Fruit fly (Drosophila melanogaster) whole organism, pupa: ENCODE measurements around the gene Takl2.

Experiments
- CG10348 ChIP-seq: fragments of 200-800 bp; sonication (Bioruptor generic); IDR thresholded peaks from 2 replicates; pipeline ENCODE4 v1.3.6; 2022; ENCODE audit warnings: missing biosample characterization, missing genetic modification characterization
- CG12605 ChIP-seq: fragments of 200-800 bp; sonication (Bioruptor generic); IDR thresholded peaks from 2 replicates; pipeline ENCODE4 v1.3.6; 2022; ENCODE audit warnings: missing biosample characterization, missing genetic modification characterization
- CG13204 ChIP-seq: fragments of 200-800 bp; sonication (Bioruptor generic); optimal IDR thresholded peaks from 2 replicates; lab custom pipeline; 2018; ENCODE audit warnings: missing biosample characterization, mild to moderate bottlenecking, missing genetic modification characterization, moderate library complexity
- CG14655 ChIP-seq: fragments of 200-800 bp; sonication (Bioruptor generic); optimal IDR thresholded peaks from 3 replicates; lab custom pipeline; 2017; ENCODE audit warnings: mild to moderate bottlenecking, missing biosample characterization, missing genetic modification reagents, missing genetic modification characterization
- CG15710 ChIP-seq: fragments of 200-800 bp; sonication (Bioruptor generic); optimal IDR thresholded peaks from 2 replicates; lab custom pipeline; 2018; ENCODE audit warnings: missing biosample characterization, mild to moderate bottlenecking, missing genetic modification characterization, moderate library complexity
- CG17806 ChIP-seq: fragments of 200-800 bp; sonication (Bioruptor generic); optimal IDR thresholded peaks from 2 replicates; lab custom pipeline; 2018; ENCODE audit warnings: missing biosample characterization, mild to moderate bottlenecking, missing genetic modification characterization, moderate library complexity
- CG32121 ChIP-seq: fragments of 200-800 bp; sonication (Bioruptor generic); IDR thresholded peaks from 2 replicates; pipeline ENCODE4 v1.3.6; 2022; ENCODE audit warnings: missing biosample characterization, missing genetic modification characterization
- CG34367 ChIP-seq: fragments of 200-800 bp; sonication (Bioruptor generic); optimal IDR thresholded peaks from 2 replicates; lab custom pipeline; 2018; ENCODE audit warnings: missing biosample characterization, mild to moderate bottlenecking, missing genetic modification characterization
- CG4496 ChIP-seq: fragments of 200-800 bp; sonication (Bioruptor generic); IDR thresholded peaks from 3 replicates; pipeline ENCODE4 v1.3.6; 2022; ENCODE audit warnings: missing biosample characterization, missing genetic modification characterization
- CG8159 ChIP-seq: fragments of 200-800 bp; sonication (Bioruptor generic); optimal IDR thresholded peaks from 3 replicates; lab custom pipeline; 2018; ENCODE audit warnings: missing biosample characterization, mild to moderate bottlenecking, missing genetic modification characterization, moderate library complexity
- CG8301 ChIP-seq: fragments of 200-800 bp; sonication (Bioruptor generic); optimal IDR thresholded peaks from 2 replicates; lab custom pipeline; 2018; ENCODE audit warnings: missing biosample characterization, mild to moderate bottlenecking, missing genetic modification characterization
- CG9948 ChIP-seq: fragments of 200-800 bp; sonication (Bioruptor generic); optimal IDR thresholded peaks from 2 replicates; lab custom pipeline; 2018; ENCODE audit warnings: missing biosample characterization, mild to moderate bottlenecking, missing genetic modification characterization, moderate library complexity
- D1 ChIP-seq: fragments of 200-800 bp; sonication (Bioruptor generic); optimal IDR thresholded peaks from 2 replicates; lab custom pipeline; 2018; ENCODE audit warnings: missing biosample characterization, mild to moderate bottlenecking, missing genetic modification characterization, moderate library complexity
- EcR ChIP-seq: fragments of 200-800 bp; sonication (Bioruptor generic); optimal IDR thresholded peaks from 3 replicates; lab custom pipeline; 2019; ENCODE audit warnings: missing biosample characterization, missing genetic modification characterization, mild to moderate bottlenecking, moderate library complexity, missing genetic modification reagents
- Ets98B ChIP-seq: fragments of 200-800 bp; sonication (Bioruptor generic); IDR thresholded peaks from 2 replicates; pipeline ENCODE4 v1.3.6; 2022; ENCODE audit warnings: missing biosample characterization, missing genetic modification characterization
- Pif1A ChIP-seq: fragments of 200-800 bp; sonication (Bioruptor generic); optimal IDR thresholded peaks from 3 replicates; lab custom pipeline; 2016; ENCODE audit warnings: missing biosample characterization, missing genetic modification characterization
- Pif1B ChIP-seq: fragments of 200-800 bp; sonication (Bioruptor generic); optimal IDR thresholded peaks from 3 replicates; lab custom pipeline; 2016; ENCODE audit warnings: missing biosample characterization, missing genetic modification characterization
- Snoo ChIP-seq: fragments of 200-800 bp; sonication (Bioruptor generic); optimal IDR thresholded peaks from 3 replicates; lab custom pipeline; 2017; ENCODE audit warnings: missing biosample characterization, mild to moderate bottlenecking, missing genetic modification characterization, inconsistent platforms
- fd96Ca ChIP-seq: fragments of 200-800 bp; sonication (Bioruptor generic); IDR thresholded peaks from 3 replicates; pipeline ENCODE4 v1.3.6; 2022; ENCODE audit warnings: missing biosample characterization, missing genetic modification characterization
- gl ChIP-seq: fragments of 200-800 bp; sonication (Bioruptor generic); optimal IDR thresholded peaks from 2 replicates; lab custom pipeline; 2018; ENCODE audit warnings: missing biosample characterization, mild to moderate bottlenecking, missing genetic modification characterization
- rn ChIP-seq: fragments of 200-800 bp; sonication (Bioruptor generic); IDR thresholded peaks from 2 replicates; pipeline ENCODE4 v1.3.6; 2022; ENCODE audit warnings: missing biosample characterization, missing genetic modification characterization

Gene Takl2

DNA sequence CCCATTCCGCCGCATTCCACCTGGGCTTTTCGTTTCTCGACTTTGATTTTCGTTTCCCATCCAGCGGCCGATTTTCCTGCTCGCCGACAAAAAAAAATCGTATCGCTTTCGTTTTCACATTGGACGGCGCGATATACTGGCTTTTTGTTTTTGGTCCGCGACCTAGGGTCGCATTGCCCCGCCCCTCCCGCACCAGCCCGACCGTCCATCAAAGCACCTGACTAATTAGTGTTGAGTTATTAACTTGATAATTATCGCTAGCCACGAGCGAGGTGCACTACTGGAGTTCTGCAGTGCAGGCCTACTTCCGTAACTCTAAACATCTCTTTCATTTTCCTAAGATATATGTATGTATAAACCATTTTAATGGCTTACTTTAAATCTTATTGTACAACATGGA lies 18.0 kb upstream of the Takl2 start:
- no peak for TF ChIP-seq CG9948
- TF ChIP-seq CG8301: no peak
- no peak for TF ChIP-seq D1 (tag; lab: Kevin White, UChicago)
- TF ChIP-seq CG15710 (tag; lab: Kevin White, UChicago): no peak
- TF ChIP-seq, all 21 proteins: peak for 0

DNA sequence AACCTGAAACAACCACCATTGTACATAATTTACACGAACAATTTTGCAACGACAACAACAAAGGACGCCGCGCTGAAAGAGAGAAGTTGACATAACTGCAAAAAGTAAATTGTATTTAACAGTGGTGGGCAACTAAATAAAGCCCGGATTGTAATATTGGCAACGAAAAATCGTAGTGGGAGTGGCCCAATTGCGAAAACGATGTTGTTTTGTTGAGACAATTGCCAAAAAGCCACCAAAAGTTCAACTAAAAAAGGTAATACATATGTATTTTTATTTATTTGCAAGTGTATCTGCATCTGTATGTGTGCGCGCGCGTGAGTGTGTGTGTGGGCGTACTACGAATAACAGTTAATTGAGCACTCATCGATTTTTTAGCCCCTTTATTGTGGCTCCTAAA lies 17.5 kb upstream of the Takl2 start:
- TF ChIP-seq Pif1A (GFP tag; lab: Kevin White, UChicago) (peak; percentile 5), CG14655 (no peak), EcR (no peak), CG10348 (GFP tag; lab: Robert Waterston, UW) (no peak), CG34367 (tag; lab: Kevin White, UChicago) (no peak), CG9948 (no peak), fd96Ca (GFP tag; lab: Robert Waterston, UW) (peak; percentile 76), CG4496 (no peak), CG8159 (peak; percentile 41), rn (GFP tag; lab: Robert Waterston, UW) (no peak), CG17806 (tag; lab: Kevin White, UChicago) (no peak), CG13204 (no peak), Ets98B (peak; percentile 54), Pif1B (GFP tag; lab: Kevin White, UChicago) (no peak), CG8301 (peak; percentile 17), CG32121 (peak; percentile 57), CG15710 (tag; lab: Kevin White, UChicago) (no peak), gl (no peak), D1 (tag; lab: Kevin White, UChicago) (no peak), Snoo (tag; lab: Kevin White, UChicago) (peak; percentile 6), CG12605 (GFP tag; lab: Robert Waterston, UW) (no peak)
- TF ChIP-seq, all 21 proteins: peak for 7

DNA sequence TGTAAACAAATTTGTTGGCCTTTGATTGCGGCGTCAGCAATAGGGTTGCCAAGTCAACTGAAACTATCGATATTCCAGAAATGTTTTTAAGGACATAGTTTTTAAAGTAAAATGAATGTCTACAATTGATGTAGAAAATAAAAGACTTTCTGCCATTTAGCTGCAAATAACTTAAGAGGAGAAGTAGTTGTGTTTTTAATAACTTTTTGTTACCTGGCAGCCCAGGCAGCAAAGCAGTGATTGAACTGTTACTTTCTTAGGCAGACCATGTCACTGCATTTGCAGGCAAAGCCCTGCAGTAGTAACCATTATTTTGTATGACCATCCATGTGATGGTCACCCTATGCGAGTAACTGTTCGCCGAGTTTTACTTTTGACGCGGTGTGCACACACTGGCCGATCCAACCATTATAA lies 16.9 kb upstream of the Takl2 start, which contains the start of the genes rumi, CG7029 and Usp12-46:
rumi (minus strand) TSS at position 64 of the 414 bp plus-strand sequence.
CG7029 (plus strand) TSS at position 368 of the 414 bp plus-strand sequence.
Usp12-46 (plus strand) TSS at position 368 of the 414 bp plus-strand sequence.
- TF ChIP-seq gl (peak; percentile 32), CG4496 (peak; percentile 89), CG8301 (peak; percentile 70), CG17806 (tag; lab: Kevin White, UChicago) (peak; percentile 76), CG14655 (no peak), D1 (tag; lab: Kevin White, UChicago) (no peak), fd96Ca (GFP tag; lab: Robert Waterston, UW) (peak; percentile 78), CG8159 (peak; percentile 79), CG10348 (GFP tag; lab: Robert Waterston, UW) (0 out of 2 replicates have a peak, but pooled peaks have one; percentile 17), CG32121 (peak; percentile 73; the same call in 1 of the 2 replicates), Pif1A (GFP tag; lab: Kevin White, UChicago) (no peak), CG9948 (peak; percentile 57), CG34367 (tag; lab: Kevin White, UChicago) (peak; percentile 73), CG15710 (tag; lab: Kevin White, UChicago) (peak; percentile 79), Snoo (tag; lab: Kevin White, UChicago) (peak; percentile 74), CG12605 (GFP tag; lab: Robert Waterston, UW) (peak; percentile 56), Ets98B (peak; percentile 81), EcR (no peak), CG13204 (no peak), rn (GFP tag; lab: Robert Waterston, UW) (peak; percentile 31; the same call in 1 of the 2 replicates), Pif1B (GFP tag; lab: Kevin White, UChicago) (no peak)
- TF ChIP-seq, all 21 proteins: peak for 15

DNA sequence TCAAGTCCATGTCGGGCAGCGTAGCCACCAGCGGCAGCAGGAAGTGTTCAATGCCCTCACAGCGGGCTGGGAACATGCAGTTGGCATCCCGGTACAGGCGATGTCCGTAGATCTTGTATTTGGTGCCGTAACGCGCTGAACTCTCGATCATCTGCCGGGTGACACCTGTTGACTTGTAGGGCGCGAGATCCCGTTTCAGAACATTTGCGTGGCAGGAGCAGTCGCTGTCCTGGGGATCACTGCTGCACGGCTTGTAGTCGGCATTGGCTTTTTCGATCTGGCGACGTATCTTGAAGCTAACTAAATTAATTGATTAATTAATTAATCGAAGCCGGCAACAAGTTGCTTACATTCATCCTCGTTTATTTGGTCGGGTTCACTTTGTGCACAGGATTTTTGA lies 16.4 kb upstream of the Takl2 start:
- TF ChIP-seq CG8159 (no peak), D1 (tag; lab: Kevin White, UChicago) (no peak), CG13204 (no peak), CG14655 (no peak), CG34367 (tag; lab: Kevin White, UChicago) (no peak), CG9948 (no peak), CG17806 (tag; lab: Kevin White, UChicago) (no peak)

DNA sequence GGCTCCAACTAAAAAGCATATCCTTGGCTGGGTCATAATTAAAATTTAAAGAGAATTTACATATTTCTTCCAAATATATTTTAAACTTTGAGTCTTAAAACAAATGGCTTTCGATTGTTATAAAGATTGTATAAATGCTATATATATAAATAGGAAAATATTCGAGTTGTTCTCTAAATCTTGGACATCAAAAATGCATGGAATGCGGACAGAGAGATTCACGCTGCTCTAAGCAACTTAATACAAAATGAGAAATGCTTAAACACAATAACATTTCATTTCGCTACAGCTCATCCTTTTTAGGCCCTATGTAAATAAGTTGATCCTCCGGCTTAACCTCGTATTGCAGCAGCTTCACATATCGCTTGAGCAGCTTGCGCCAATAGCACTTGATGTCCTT lies 15.3 kb upstream of the Takl2 start, which contains the start of gene CG31139:
CG31139 (minus strand) TSS at position 101 of the 400 bp plus-strand sequence.
- TF ChIP-seq CG4496 (no peak), CG14655 (no peak), CG9948 (no peak), CG13204 (no peak), CG17806 (tag; lab: Kevin White, UChicago) (no peak), CG15710 (tag; lab: Kevin White, UChicago) (no peak), fd96Ca (GFP tag; lab: Robert Waterston, UW) (no peak), gl (no peak), D1 (tag; lab: Kevin White, UChicago) (no peak), CG10348 (GFP tag; lab: Robert Waterston, UW) (no peak), Pif1A (GFP tag; lab: Kevin White, UChicago) (no peak), Pif1B (GFP tag; lab: Kevin White, UChicago) (no peak), Snoo (tag; lab: Kevin White, UChicago) (no peak), rn (GFP tag; lab: Robert Waterston, UW) (no peak), Ets98B (no peak), CG8301 (no peak), CG34367 (tag; lab: Kevin White, UChicago) (no peak)

DNA sequence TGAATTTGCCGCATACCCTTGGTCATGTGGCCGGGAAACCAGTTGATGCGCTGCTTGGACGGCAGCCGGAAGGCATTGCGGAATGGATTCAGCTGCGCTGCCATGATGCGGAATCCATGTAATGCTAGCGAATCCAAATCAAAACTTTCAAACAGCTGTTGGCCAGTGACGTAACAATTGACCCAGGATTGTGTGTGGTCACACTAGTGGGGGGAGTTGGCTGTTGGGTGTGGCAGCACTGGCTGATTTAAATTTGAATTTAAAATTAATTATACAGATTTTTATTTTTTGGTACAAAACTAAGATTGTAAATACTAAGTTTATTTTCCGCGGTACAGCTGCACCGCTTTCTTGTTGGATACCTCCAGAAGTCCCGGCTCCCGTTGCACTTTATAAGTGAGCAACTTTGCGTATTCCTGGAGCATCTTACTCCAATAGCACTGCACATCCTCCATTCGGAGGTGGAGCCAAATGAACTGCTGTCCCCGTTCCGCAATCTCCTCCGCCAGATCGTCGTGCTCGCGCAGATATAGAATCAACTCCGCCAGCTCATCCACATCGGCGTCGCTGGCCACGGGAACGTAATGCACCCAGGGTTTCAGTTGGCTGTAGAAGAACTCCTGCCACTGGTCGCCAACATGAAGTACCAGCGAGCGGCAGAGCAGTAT lies 13.9 kb upstream of the Takl2 start, which contains the start of gene CG17141:
CG17141 (minus strand) TSS at position 177 of the 668 bp plus-strand sequence.
- no peak for TF ChIP-seq Ets98B
- TF ChIP-seq CG9948: no peak
- no peak for TF ChIP-seq fd96Ca (GFP tag; lab: Robert Waterston, UW)
- TF ChIP-seq CG8301: no peak
- no peak for TF ChIP-seq CG4496
- TF ChIP-seq CG17806 (tag; lab: Kevin White, UChicago): no peak
- TF ChIP-seq rn (GFP tag; lab: Robert Waterston, UW): no peak
- no peak for TF ChIP-seq CG10348 (GFP tag; lab: Robert Waterston, UW)
- no peak for TF ChIP-seq CG32121
- TF ChIP-seq CG12605 (GFP tag; lab: Robert Waterston, UW): no peak
- no peak for TF ChIP-seq Pif1A (GFP tag; lab: Kevin White, UChicago)
- no peak for TF ChIP-seq CG34367 (tag; lab: Kevin White, UChicago)
- TF ChIP-seq CG15710 (tag; lab: Kevin White, UChicago): no peak
- no peak for TF ChIP-seq CG14655
- TF ChIP-seq, all 21 proteins: peak for 0
